Fruit fly (Drosophila melanogaster) whole organism, larva: ENCODE data around the gene Pex1.

Experiments
- noc ChIP-seq: fragments of 200-800 bp; sonication (Bioruptor generic); optimal IDR thresholded peaks from 3 replicates; lab custom pipeline; 2019; ENCODE audit warnings: missing biosample characterization, mild to moderate bottlenecking, missing genetic modification characterization, moderate library complexity

The Pex1 gene

dm6 chr3L:14071621-14072020, at the start of gene Pex1:
Gene Pex1 (plus strand): TSS chr3L:14071892.
- TF ChIP-seq noc, result no peak

- no peak for TF ChIP-seq noc
Measured at dm6 chr3L:14025736-14026135, 46.0 kb upstream of the Pex1 start.

- no peak for TF ChIP-seq noc
Measured at dm6 chr3L:14027549-14027948, 44.1 kb upstream of the Pex1 start.

dm6 chr3L:14028485-14029384, 43.0 kb upstream of the Pex1 start, which contains the start of gene Ptip:
Gene Ptip (minus strand): TSS chr3L:14029121.
- TF ChIP-seq noc, result no peak

dm6 chr3L:14031171-14032126, 40.2 kb upstream of the Pex1 start, which contains the start of the genes CG6650 and endos:
Gene CG6650 (plus strand): TSS chr3L:14031450.
Gene endos (minus strand): TSS chr3L:14031706.
- peak; percentile 62 for TF ChIP-seq noc

dm6 chr3L:14034476-14034875, 37.2 kb upstream of the Pex1 start, which contains the start of gene CG6661:
Gene CG6661 (plus strand): TSS chr3L:14034776.
- no peak for TF ChIP-seq noc

- peak; percentile 1 for TF ChIP-seq noc
Measured at dm6 chr3L:14036867-14037313, 34.8 kb upstream of the Pex1 start, which contains the start of gene Hsp110. Gene Hsp110 (plus strand): TSS chr3L:14037019.

- no peak for TF ChIP-seq noc
Measured at dm6 chr3L:14037655-14038644, 33.7 kb upstream of the Pex1 start.

- no peak for TF ChIP-seq noc
Measured at dm6 chr3L:14049620-14050253, 22.0 kb upstream of the Pex1 start, which contains the start of gene Neurl4. Gene Neurl4 (minus strand): TSS chr3L:14049892.

- no peak for TF ChIP-seq noc
Measured at dm6 chr3L:14050944-14051548, 20.6 kb upstream of the Pex1 start, which contains the start of gene CG6833. Gene CG6833 (plus strand): TSS chr3L:14051206.

- no peak for TF ChIP-seq noc
Measured at dm6 chr3L:14053073-14053643, 18.5 kb upstream of the Pex1 start, which contains the start of the genes CG13484 and Frl. Gene CG13484 (minus strand): TSS chr3L:14053079. Gene Frl (plus strand): TSS chr3L:14053215.

- no peak for TF ChIP-seq noc
Measured at dm6 chr3L:14053806-14054205, 17.9 kb upstream of the Pex1 start.

- peak; percentile 30 for TF ChIP-seq noc
Measured at dm6 chr3L:14055260-14055696, 16.4 kb upstream of the Pex1 start.
